Worm (Caenorhabditis elegans): ENCODE measurements around the gene let-721.
A peak's percentile ranks its signal among the peaks of the same experiment; 100 is the strongest.

Gene let-721

ce11 chrIII:6444335-6444734 is 2.4 kb downstream of the let-721 start, which contains the start of gene C05D11.13 (continued):
- TF ChIP-seq lin-14 (GFP tag; optimal IDR thresholded peaks at IDR 0.05) (peak; percentile 62), aly-2 (tag; optimal IDR thresholded peaks at IDR 0.05) (no peak), swsn-7 (tag; optimal IDR thresholded peaks at IDR 0.05) (no peak), pax-3 (tag; optimal IDR thresholded peaks at IDR 0.05) (no peak), unc-30 (tag; optimal IDR thresholded peaks at IDR 0.05) (no peak), hlh-4 (tag; optimal IDR thresholded peaks at IDR 0.05) (no peak), pag-3 (tag; optimal IDR thresholded peaks at IDR 0.05; ENCODE audit: borderline replicate concordance, insufficient read depth) (no peak), egl-13 (tag; optimal IDR thresholded peaks at IDR 0.05) (no peak), mep-1 (tag; optimal IDR thresholded peaks at IDR 0.05) (peak; percentile 78), unc-98 (GFP tag; IDR thresholded peaks at IDR 0.05) (no peak), elt-2 (tag; optimal IDR thresholded peaks at IDR 0.05) (no peak), irx-1 (tag; optimal IDR thresholded peaks at IDR 0.05) (peak; percentile 17), alr-1 (tag; optimal IDR thresholded peaks at IDR 0.05; ENCODE audit: borderline replicate concordance) (no peak), nhr-90 (tag; optimal IDR thresholded peaks at IDR 0.05; ENCODE audit: poor library complexity) (no peak), fkh-10 (GFP tag; optimal IDR thresholded peaks at IDR 0.05) (no peak), ces-1 (GFP tag; optimal IDR thresholded peaks at IDR 0.05) (no peak), lin-35 (GFP tag; optimal IDR thresholded peaks at IDR 0.05) (peak; percentile 24 to 54), nhr-12 (tag; optimal IDR thresholded peaks at IDR 0.05) (no peak), snpc-4 (tag; optimal IDR thresholded peaks at IDR 0.05) (no peak), mab-9 (GFP tag; IDR thresholded peaks at IDR 0.05) (no peak), lsy-2 (tag; optimal IDR thresholded peaks at IDR 0.05) (peak; percentile 49 to 87), dsc-1 (tag; optimal IDR thresholded peaks at IDR 0.05) (no peak), blmp-1 (tag; optimal IDR thresholded peaks at IDR 0.05) (peak; percentile 53), sup-37 (GFP tag; optimal IDR thresholded peaks at IDR 0.05) (no peak), nhr-84 (tag; optimal IDR thresholded peaks at IDR 0.05) (no peak), egl-27 (tag; optimal IDR thresholded peaks at IDR 0.05) (no peak), nhr-11 (tag; optimal IDR thresholded peaks at IDR 0.05) (no peak), Y116A8C.19 (tag; optimal IDR thresholded peaks at IDR 0.05; ENCODE audit: borderline replicate concordance) (no peak), fos-1 (tag; optimal IDR thresholded peaks at IDR 0.05) (no peak), ztf-4 (tag; optimal IDR thresholded peaks at IDR 0.05) (no peak)

ce11 chrIII:6442305-6443125 is 4.2 kb downstream of the let-721 start, which contains the start of gene mel-32:
mel-32 (minus strand) TSS chrIII:6443000.
- TF ChIP-seq rnt-1 (tag; optimal IDR thresholded peaks at IDR 0.05) = peak; percentile 37
- no peak for TF ChIP-seq tbx-2 (tag; optimal IDR thresholded peaks at IDR 0.05)
- TF ChIP-seq nhr-47 (tag; optimal IDR thresholded peaks at IDR 0.05) = peak; percentile 20
- TF ChIP-seq elt-2 (tag; optimal IDR thresholded peaks at IDR 0.05) = peak; percentile 51
- TF ChIP-seq ceh-88 (GFP tag; IDR thresholded peaks at IDR 0.05) = no peak
- peak in 1 of 2 experiments; percentile 55 for TF ChIP-seq lsy-2 (tag; optimal IDR thresholded peaks at IDR 0.05)
- TF ChIP-seq nhr-19 (GFP tag; conservative IDR thresholded peaks at IDR 0.05) = peak; percentile 38
- TF ChIP-seq fkh-4 (tag; optimal IDR thresholded peaks at IDR 0.05; ENCODE audit: borderline replicate concordance) = no peak
- no peak for TF ChIP-seq nhr-12 (tag; optimal IDR thresholded peaks at IDR 0.05)
- no peak for TF ChIP-seq xbp-1 (tag; optimal IDR thresholded peaks at IDR 0.05)
- peak in 1 of 6 experiments; percentile 67 for TF ChIP-seq elt-3 (tag; optimal IDR thresholded peaks at IDR 0.05)
- TF ChIP-seq unc-130 (tag; optimal IDR thresholded peaks at IDR 0.05) = no peak
- no peak for TF ChIP-seq sup-37 (GFP tag; optimal IDR thresholded peaks at IDR 0.05)
- TF ChIP-seq nhr-71 (tag; optimal IDR thresholded peaks at IDR 0.05) = peak; percentile 41
- TF ChIP-seq grh-1 (GFP tag; IDR thresholded peaks at IDR 0.05) = no peak
- no peak for TF ChIP-seq vab-15 (tag; optimal IDR thresholded peaks at IDR 0.05)
- TF ChIP-seq lin-35 (GFP tag; optimal IDR thresholded peaks at IDR 0.05) = peak; percentile 65 to 76
- TF ChIP-seq blmp-1 (tag; optimal IDR thresholded peaks at IDR 0.05) = peak; percentile 84
- peak; percentile 71 to 83 (median 75) for TF ChIP-seq dpl-1 (GFP tag; optimal IDR thresholded peaks at IDR 0.05)
- TF ChIP-seq lin-13 (GFP tag; optimal IDR thresholded peaks at IDR 0.05) = peak; percentile 1
- TF ChIP-seq isw-1 (GFP tag; IDR thresholded peaks at IDR 0.05) = no peak
- no peak for TF ChIP-seq ceh-63 (GFP tag; optimal IDR thresholded peaks at IDR 0.05)
- TF ChIP-seq nhr-85 (tag) = peak; percentile 12
- peak in 1 of 3 experiments; percentile 15 for TF ChIP-seq ceh-82 (tag; optimal IDR thresholded peaks at IDR 0.05)
- no peak for TF ChIP-seq C04F5.9 (tag; optimal IDR thresholded peaks at IDR 0.05)
- TF ChIP-seq F16B12.6 (tag; optimal IDR thresholded peaks at IDR 0.05) = peak; percentile 76

Data from whole organism, L1 larva.